Worm (Caenorhabditis elegans) whole organism, early embryonic: ENCODE results near the gene C05B5.12.

ENCODE experiments used
- F13C5.2 ChIP-seq: sonication (generic microtip); optimal IDR thresholded peaks from 2 replicates; lab custom pipeline; 2017; ENCODE audit warnings: mild to moderate bottlenecking, missing genetic modification characterization, inconsistent platforms, missing compliant biosample characterization
- aly-1 ChIP-seq: sonication (generic microtip); optimal IDR thresholded peaks from 2 replicates; lab custom pipeline; 2016; ENCODE audit warnings: missing genetic modification characterization, missing compliant biosample characterization
- ama-1 ChIP-seq: fragments of 150-350 bp; optimal IDR thresholded peaks from 2 replicates; lab custom pipeline; 2014
- ceh-13 ChIP-seq: fragments of 200-800 bp; sonication (Bioruptor generic); optimal IDR thresholded peaks from 2 replicates; lab custom pipeline; 2018; ENCODE audit warnings: mild to moderate bottlenecking, missing genetic modification characterization, missing compliant biosample characterization
- flt-1 ChIP-seq: fragments of 200-800 bp; sonication (Bioruptor generic); IDR thresholded peaks from 2 replicates; pipeline ENCODE4 v1.3.6; 2022; ENCODE audit warnings: missing genetic modification characterization, missing compliant biosample characterization
- hmbx-1 ChIP-seq: sonication (generic microtip); optimal IDR thresholded peaks from 2 replicates; lab custom pipeline; 2016; ENCODE audit warnings: mild to moderate bottlenecking, missing genetic modification characterization, missing compliant biosample characterization
- hmg-4 ChIP-seq: fragments of 200-800 bp; sonication (Bioruptor generic); optimal IDR thresholded peaks from 2 replicates; lab custom pipeline; 2018; ENCODE audit warnings: mild to moderate bottlenecking, missing genetic modification characterization, missing compliant biosample characterization
- pes-1 ChIP-seq: fragments of 200-800 bp; sonication (Bioruptor generic); IDR thresholded peaks from 2 replicates; pipeline ENCODE4 v1.3.6; 2022; ENCODE audit warnings: missing genetic modification reagents, missing genetic modification characterization, missing compliant biosample characterization
- scrt-1 ChIP-seq: fragments of 200-800 bp; sonication (Bioruptor generic); IDR thresholded peaks from 2 replicates; pipeline ENCODE4 v1.3.6; 2022; ENCODE audit warnings: missing genetic modification characterization, missing compliant biosample characterization
- sea-1 ChIP-seq: fragments of 200-800 bp; sonication (Bioruptor generic); conservative IDR thresholded peaks from 2 replicates; pipeline ENCODE4 v1.3.6; 2022; ENCODE audit warnings: missing genetic modification characterization, missing compliant biosample characterization
- tbx-11 ChIP-seq: fragments of 200-800 bp; sonication (Bioruptor generic); IDR thresholded peaks from 2 replicates; pipeline ENCODE4 v1.3.6; 2022; ENCODE audit warnings: missing genetic modification characterization, missing compliant biosample characterization
- tbx-37 ChIP-seq: fragments of 200-800 bp; sonication (Bioruptor generic); conservative IDR thresholded peaks from 2 replicates; pipeline ENCODE4 v1.3.6; 2022; ENCODE audit warnings: missing genetic modification reagents, missing genetic modification characterization, missing compliant biosample characterization
- tra-4 ChIP-seq: sonication (generic microtip); optimal IDR thresholded peaks from 2 replicates; lab custom pipeline; 2017; ENCODE audit warnings: missing genetic modification characterization, missing compliant biosample characterization

DNA sequence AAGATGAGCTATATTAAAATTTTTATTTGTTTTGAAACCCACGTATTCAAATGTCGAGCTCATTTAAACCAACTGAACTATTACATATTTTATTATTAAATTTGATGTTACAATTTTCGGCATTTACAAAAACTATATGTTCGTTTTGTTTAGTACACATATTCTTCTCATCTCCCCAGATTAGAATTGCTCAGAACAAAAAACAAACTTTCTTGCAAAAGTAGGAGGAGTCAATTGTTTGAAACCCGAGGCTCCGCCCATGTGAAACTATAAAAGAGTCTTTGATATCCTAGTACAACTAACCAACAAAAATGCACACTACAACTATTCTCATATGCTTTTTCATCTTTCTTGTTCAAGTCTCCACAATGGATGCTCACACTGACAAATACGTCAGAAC, 38.8 kb downstream of the C05B5.12 start, which contains the start of gene ins-22:
- TF ChIP-seq tra-4 (no peak), pes-1 (GFP tag; lab: Robert Waterston, UW) (no peak), scrt-1 (GFP tag; lab: Robert Waterston, UW) (no peak), ama-1 (lab: Kevin White, UChicago) (no peak), hmbx-1 (tag; lab: Kevin White, UChicago) (no peak), sea-1 (GFP tag; lab: Robert Waterston, UW) (no peak), hmg-4 (GFP tag; lab: Kevin White, UChicago) (no peak), tbx-37 (GFP tag; lab: Robert Waterston, UW) (no peak), aly-1 (no peak), tbx-11 (GFP tag; lab: Robert Waterston, UW) (no peak), ceh-13 (no peak), F13C5.2 (tag; lab: Kevin White, UChicago) (no peak), flt-1 (GFP tag; lab: Robert Waterston, UW) (no peak)
